Worm (Caenorhabditis elegans): ENCODE results near the gene daf-7.

daf-7 gene

DNA sequence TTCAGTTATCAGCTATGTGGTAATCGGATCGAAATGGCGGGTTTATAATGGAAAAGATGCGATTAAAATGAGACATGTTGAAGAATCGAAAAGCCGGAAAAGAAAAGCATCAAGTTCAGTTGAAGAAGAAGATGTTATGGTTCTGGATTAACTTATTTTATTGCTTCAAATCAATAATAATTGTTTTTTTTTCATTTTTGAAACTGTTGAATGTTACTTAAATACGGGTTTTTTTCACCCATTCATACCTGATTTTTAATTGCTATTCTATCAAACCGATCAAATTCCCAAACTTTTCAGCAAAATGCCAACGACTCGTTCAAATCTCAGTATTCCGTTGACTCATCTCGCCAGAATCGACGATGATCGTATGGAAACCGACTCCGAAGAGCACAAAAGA, 48.3 kb downstream of the daf-7 start, which contains the start of gene exos-4.2:
TSS of gene exos-4.2 (plus strand) at position 301 of the 400 bp plus-strand sequence.
- TF ChIP-seq R02D3.7 (tag; optimal IDR thresholded peaks at IDR 0.05) = no peak
- TF ChIP-seq snpc-4 (tag; optimal IDR thresholded peaks at IDR 0.05) = no peak
- TF ChIP-seq hmg-11 (tag; optimal IDR thresholded peaks at IDR 0.05) = no peak
- no peak for TF ChIP-seq unc-62 (GFP tag; optimal IDR thresholded peaks at IDR 0.05)
- TF ChIP-seq unc-39 (tag; optimal IDR thresholded peaks at IDR 0.05) = no peak
- TF ChIP-seq daf-12 (tag; optimal IDR thresholded peaks at IDR 0.05) = no peak
- TF ChIP-seq eor-1 (tag; optimal IDR thresholded peaks at IDR 0.05) = no peak

DNA sequence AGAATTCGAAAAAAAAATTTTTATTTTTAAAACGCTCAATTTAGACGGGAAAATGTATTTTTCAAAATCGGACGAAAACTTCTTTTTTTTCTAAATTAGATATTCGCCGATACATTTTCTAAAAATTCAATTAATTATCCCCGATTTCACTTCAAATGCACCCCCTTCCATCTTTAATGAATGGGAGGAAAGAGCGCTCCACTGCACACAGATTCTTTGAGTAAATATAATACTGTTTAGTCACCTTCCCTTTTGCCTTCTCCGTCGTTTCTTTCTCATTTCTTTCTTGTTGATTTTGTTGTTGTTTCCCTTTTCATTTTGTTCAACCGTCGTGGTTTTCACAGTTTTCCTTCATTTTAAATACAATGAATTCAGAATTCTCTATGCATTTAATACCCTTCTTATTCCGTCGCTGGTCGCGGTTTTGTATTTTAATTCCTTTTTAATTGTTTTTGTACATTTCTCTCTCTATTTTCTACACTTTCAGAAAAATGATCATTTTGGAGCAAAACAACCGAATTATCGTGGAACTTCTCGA, 50.2 kb downstream of the daf-7 start, which contains the start of gene arx-4:
TSS of gene arx-4 (plus strand) at position 488 of the 538 bp plus-strand sequence.
- TF ChIP-seq hmg-11 (tag; optimal IDR thresholded peaks at IDR 0.05) (peak; percentile 10), nhr-67 (tag; optimal IDR thresholded peaks at IDR 0.05) (no peak), pha-4 (tag; optimal IDR thresholded peaks at IDR 0.05) (peak; percentile 88)

Data from whole organism, L3 larva.